Worm (Caenorhabditis elegans): Measurements from ENCODE around the gene T23F2.3.

ce11 chrX:5557966-5558365, 45.8 kb upstream of the T23F2.3 start, which contains the start of gene C38C5.1:
- no peak for TF ChIP-seq T22C8.4 (GFP tag; IDR thresholded peaks at IDR 0.05)
- TF ChIP-seq flt-1 (GFP tag; IDR thresholded peaks at IDR 0.05) = no peak

Data from whole organism, midembryonic.